Fruit fly (Drosophila melanogaster): Measurements from ENCODE around the gene CG9760.
A peak's percentile ranks its signal among the peaks of the same experiment; 100 is the strongest.

The CG9760 gene

DNA sequence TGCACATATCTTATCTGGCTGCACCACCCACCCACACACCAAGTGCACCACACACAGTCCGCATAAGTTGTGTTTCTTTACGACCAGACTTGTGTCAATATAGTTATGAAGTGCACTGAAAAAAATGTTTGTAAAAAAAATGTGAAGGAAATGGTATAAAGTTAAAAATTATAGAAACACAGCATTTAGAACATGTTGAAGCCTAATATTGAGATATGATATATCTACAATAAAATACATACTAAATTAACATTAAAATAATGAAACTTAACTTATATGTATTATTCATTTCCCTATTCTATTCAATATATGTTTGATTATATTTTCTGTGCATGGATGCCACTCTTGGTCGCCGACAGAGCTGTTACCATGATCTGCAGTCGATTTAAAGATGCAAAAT, 50.6 kb downstream of the CG9760 start:
- TF ChIP-seq CG15710 (tag; optimal IDR thresholded peaks at IDR 0.05) (peak; percentile 39), CG9948 (tag; optimal IDR thresholded peaks at IDR 0.05) (peak; percentile 55), CG14655 (GFP tag; optimal IDR thresholded peaks at IDR 0.05) (peak; percentile 59), CG17806 (tag; optimal IDR thresholded peaks at IDR 0.05) (peak; percentile 47), Pif1B (GFP tag; optimal IDR thresholded peaks at IDR 0.05) (no peak), Snoo (tag; optimal IDR thresholded peaks at IDR 0.05) (no peak), CG8159 (tag; optimal IDR thresholded peaks at IDR 0.05) (peak; percentile 73), CG8301 (tag; optimal IDR thresholded peaks at IDR 0.05) (peak; percentile 38)

DNA sequence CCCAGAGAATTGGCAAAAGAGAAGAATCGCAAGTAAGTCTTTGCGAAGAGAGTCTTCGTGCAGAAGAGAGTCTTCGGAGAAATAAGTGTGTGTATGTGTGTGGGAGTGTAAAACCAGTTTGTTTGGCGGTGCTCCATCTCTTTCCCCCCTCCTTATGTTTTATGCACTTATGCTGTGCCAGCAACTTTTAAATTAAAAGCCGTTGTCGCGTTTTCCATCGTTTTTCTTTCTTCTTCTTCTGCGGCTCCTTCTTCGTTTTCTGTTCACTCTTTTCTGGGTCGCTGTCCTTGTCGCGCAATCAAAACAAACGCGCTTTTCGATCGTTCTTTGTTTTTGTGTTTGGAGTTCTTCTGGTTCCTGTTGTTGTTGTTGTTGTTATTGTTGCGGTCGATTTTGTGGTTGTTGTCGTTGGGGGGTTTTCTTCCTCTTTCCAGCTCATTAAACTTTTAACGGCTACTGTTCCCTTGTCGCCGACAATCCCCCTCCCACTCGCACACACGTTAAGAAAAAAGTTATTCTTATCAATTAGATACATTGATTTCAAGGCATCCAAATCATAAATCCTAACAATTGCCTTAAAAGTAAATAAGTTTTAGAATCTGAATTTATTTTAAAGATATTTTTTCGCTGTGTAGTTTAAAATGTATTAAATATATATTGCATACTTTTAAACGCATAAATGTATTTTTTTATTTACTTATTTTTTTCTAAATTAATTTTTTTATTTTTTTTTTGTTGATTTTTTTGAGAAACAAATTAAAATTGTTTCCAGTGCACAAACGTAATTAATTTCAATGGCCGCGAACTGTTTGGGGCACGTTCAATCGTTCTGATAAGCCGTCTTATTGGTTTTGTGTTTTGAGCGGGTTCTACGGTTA, 52.2 kb downstream of the CG9760 start:
- TF ChIP-seq CG8159 (tag; optimal IDR thresholded peaks at IDR 0.05) (peak; percentile 90), CG34367 (tag; optimal IDR thresholded peaks at IDR 0.05) (peak; percentile 77), EcR (GFP tag; optimal IDR thresholded peaks at IDR 0.05) (peak; percentile 96), Pif1B (GFP tag; optimal IDR thresholded peaks at IDR 0.05) (peak; percentile 64), CG12605 (GFP tag; IDR thresholded peaks at IDR 0.05) (peak; percentile 44; the same call in 1 of the 2 replicates), CG15710 (tag; optimal IDR thresholded peaks at IDR 0.05) (peak; percentile 86), D1 (tag; optimal IDR thresholded peaks at IDR 0.05) (peak; percentile 92), CG14655 (GFP tag; optimal IDR thresholded peaks at IDR 0.05) (peak; percentile 81), CG10348 (GFP tag; IDR thresholded peaks at IDR 0.05) (no peak), Ets98B (GFP tag; IDR thresholded peaks at IDR 0.05) (no peak; the same call in 1 of the 2 replicates), Snoo (tag; optimal IDR thresholded peaks at IDR 0.05) (peak; percentile 85), CG32121 (GFP tag; IDR thresholded peaks at IDR 0.05) (no peak), Pif1A (GFP tag; optimal IDR thresholded peaks at IDR 0.05) (peak; percentile 61), CG4496 (GFP tag; IDR thresholded peaks at IDR 0.05) (no peak), rn (GFP tag; IDR thresholded peaks at IDR 0.05) (peak; percentile 60; the same call in 1 of the 2 replicates), CG8301 (tag; optimal IDR thresholded peaks at IDR 0.05) (peak; percentile 65), CG17806 (tag; optimal IDR thresholded peaks at IDR 0.05) (peak; percentile 84), fd96Ca (GFP tag; IDR thresholded peaks at IDR 0.05) (no peak), CG9948 (tag; optimal IDR thresholded peaks at IDR 0.05) (peak; percentile 91), CG13204 (GFP tag; optimal IDR thresholded peaks at IDR 0.05) (peak; percentile 36), gl (tag; optimal IDR thresholded peaks at IDR 0.05) (no peak)

DNA sequence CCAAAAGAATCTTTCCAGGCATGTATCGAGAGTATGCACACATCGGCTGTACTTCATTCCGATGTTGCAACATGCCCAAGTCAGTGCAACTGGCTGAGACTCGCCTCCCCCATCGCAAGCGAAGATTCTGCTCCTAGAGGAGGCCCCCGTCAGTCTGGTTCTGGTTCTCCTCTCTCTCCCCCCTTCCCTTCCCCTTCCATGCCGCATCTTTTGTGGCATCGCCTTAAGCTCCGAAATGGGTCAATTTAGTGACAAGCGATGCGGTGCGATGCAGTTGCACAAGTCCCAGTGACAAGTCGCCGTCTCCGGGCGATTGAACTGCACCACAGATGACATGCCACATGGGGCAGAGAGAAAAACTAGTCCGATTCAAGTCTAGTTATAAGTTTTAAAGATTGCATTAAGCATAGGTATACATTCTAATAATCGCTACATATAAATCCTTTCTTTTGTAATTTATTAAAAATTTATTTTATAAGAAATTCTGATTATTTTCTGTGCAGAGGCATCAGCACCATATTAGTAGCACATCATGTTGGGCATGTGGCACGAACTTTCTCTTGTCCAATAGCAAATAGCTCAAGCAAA, 54.4 kb downstream of the CG9760 start:
- peak; percentile 10; the same call in 1 of the 3 replicates for TF ChIP-seq CG4496 (GFP tag; IDR thresholded peaks at IDR 0.05)
- TF ChIP-seq CG13204 (GFP tag; optimal IDR thresholded peaks at IDR 0.05) = peak; percentile 49
- peak; percentile 23 for TF ChIP-seq CG9948 (tag; optimal IDR thresholded peaks at IDR 0.05)
- TF ChIP-seq CG12605 (GFP tag; IDR thresholded peaks at IDR 0.05) = no peak
- peak; percentile 53; the same call in 2 of the 3 replicates for TF ChIP-seq fd96Ca (GFP tag; IDR thresholded peaks at IDR 0.05)
- peak; percentile 16 for TF ChIP-seq Pif1B (GFP tag; optimal IDR thresholded peaks at IDR 0.05)
- TF ChIP-seq gl (tag; optimal IDR thresholded peaks at IDR 0.05) = no peak
- TF ChIP-seq D1 (tag; optimal IDR thresholded peaks at IDR 0.05) = no peak
- peak; percentile 62 for TF ChIP-seq CG32121 (GFP tag; IDR thresholded peaks at IDR 0.05)
- TF ChIP-seq CG14655 (GFP tag; optimal IDR thresholded peaks at IDR 0.05) = peak; percentile 73
- TF ChIP-seq CG10348 (GFP tag; IDR thresholded peaks at IDR 0.05) = no peak
- peak; percentile 31 for TF ChIP-seq CG15710 (tag; optimal IDR thresholded peaks at IDR 0.05)
- TF ChIP-seq CG17806 (tag; optimal IDR thresholded peaks at IDR 0.05) = peak; percentile 40
- no peak for TF ChIP-seq rn (GFP tag; IDR thresholded peaks at IDR 0.05)
- TF ChIP-seq CG8301 (tag; optimal IDR thresholded peaks at IDR 0.05) = peak; percentile 61
- TF ChIP-seq EcR (GFP tag; optimal IDR thresholded peaks at IDR 0.05) = peak; percentile 68
- peak; percentile 42 for TF ChIP-seq Pif1A (GFP tag; optimal IDR thresholded peaks at IDR 0.05)
- TF ChIP-seq CG34367 (tag; optimal IDR thresholded peaks at IDR 0.05) = no peak

DNA sequence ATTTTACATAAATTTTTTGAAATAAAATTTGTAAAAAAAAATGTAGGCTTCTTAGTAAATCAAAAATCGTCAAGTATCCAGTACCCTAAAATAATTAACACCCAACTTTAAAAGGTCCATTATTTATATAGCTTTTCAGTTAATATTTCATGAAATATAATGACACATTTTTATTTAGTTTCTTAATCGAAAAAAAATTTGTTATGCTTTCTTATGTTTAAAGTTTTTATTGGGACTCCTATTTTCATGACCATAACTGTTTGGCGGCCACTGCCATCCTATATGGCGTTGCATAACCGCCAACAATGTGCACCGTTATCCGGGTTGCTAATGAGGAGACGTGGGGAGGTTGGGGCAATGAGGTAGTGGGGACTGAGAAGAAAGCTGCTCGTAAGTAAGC, 55.0 kb downstream of the CG9760 start:
- TF ChIP-seq Snoo (tag; optimal IDR thresholded peaks at IDR 0.05) = no peak
- TF ChIP-seq CG13204 (GFP tag; optimal IDR thresholded peaks at IDR 0.05) = no peak
- TF ChIP-seq CG8159 (tag; optimal IDR thresholded peaks at IDR 0.05) = peak; percentile 37
- TF ChIP-seq Ets98B (GFP tag; IDR thresholded peaks at IDR 0.05) = no peak
- no peak for TF ChIP-seq Pif1A (GFP tag; optimal IDR thresholded peaks at IDR 0.05)
- no peak for TF ChIP-seq CG9948 (tag; optimal IDR thresholded peaks at IDR 0.05)
- TF ChIP-seq Pif1B (GFP tag; optimal IDR thresholded peaks at IDR 0.05) = no peak
- no peak for TF ChIP-seq D1 (tag; optimal IDR thresholded peaks at IDR 0.05)
- peak; percentile 56 for TF ChIP-seq CG14655 (GFP tag; optimal IDR thresholded peaks at IDR 0.05)
- TF ChIP-seq CG4496 (GFP tag; IDR thresholded peaks at IDR 0.05) = no peak
- TF ChIP-seq CG8301 (tag; optimal IDR thresholded peaks at IDR 0.05) = no peak

DNA sequence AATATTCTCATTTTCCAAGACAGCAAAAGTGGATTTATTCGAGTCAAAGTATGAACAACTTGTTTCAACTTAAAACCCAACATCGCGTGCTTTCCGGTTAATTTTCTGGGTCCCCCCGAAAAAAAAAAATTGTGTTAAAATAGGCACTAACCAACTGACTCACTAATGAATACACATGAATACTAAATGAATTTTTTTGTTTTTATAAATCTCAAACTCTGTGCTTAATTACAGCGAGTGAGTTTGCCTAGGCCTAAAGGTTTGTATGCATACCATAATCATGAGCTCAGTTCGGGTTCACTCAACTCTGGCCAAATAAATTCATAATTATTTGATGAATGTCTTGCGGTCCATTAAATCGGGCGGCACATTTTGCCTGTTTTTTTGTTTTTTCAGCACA, 56.2 kb downstream of the CG9760 start:
- TF ChIP-seq CG32121 (GFP tag; IDR thresholded peaks at IDR 0.05) (no peak), CG8159 (tag; optimal IDR thresholded peaks at IDR 0.05) (no peak), CG9948 (tag; optimal IDR thresholded peaks at IDR 0.05) (no peak), Pif1A (GFP tag; optimal IDR thresholded peaks at IDR 0.05) (no peak), CG10348 (GFP tag; IDR thresholded peaks at IDR 0.05) (no peak), CG34367 (tag; optimal IDR thresholded peaks at IDR 0.05) (no peak), EcR (GFP tag; optimal IDR thresholded peaks at IDR 0.05) (no peak), CG8301 (tag; optimal IDR thresholded peaks at IDR 0.05) (no peak), CG15710 (tag; optimal IDR thresholded peaks at IDR 0.05) (no peak), fd96Ca (GFP tag; IDR thresholded peaks at IDR 0.05) (no peak), Snoo (tag; optimal IDR thresholded peaks at IDR 0.05) (no peak), CG12605 (GFP tag; IDR thresholded peaks at IDR 0.05) (no peak)
